Fruit fly (Drosophila melanogaster) whole organism, embryonic: ENCODE measurements around the gene Root.

Source experiments
- CG10274 ChIP-seq: fragments of 200-800 bp; sonication (Bioruptor generic); optimal IDR thresholded peaks from 3 replicates; lab custom pipeline; 2017; ENCODE audit warnings: missing biosample characterization, mild to moderate bottlenecking, missing genetic modification characterization
- CG10366 ChIP-seq: fragments of 200-800 bp; sonication (Bioruptor generic); IDR thresholded peaks from 2 replicates; pipeline ENCODE4 v1.3.6; 2022; ENCODE audit warnings: missing biosample characterization, missing genetic modification characterization
- CG10959 ChIP-seq: fragments of 200-800 bp; sonication (Bioruptor generic); IDR thresholded peaks from 2 replicates; pipeline ENCODE4 v1.3.6; 2022; ENCODE audit warnings: missing biosample characterization, missing genetic modification characterization
- CG12659 ChIP-seq: fragments of 200-800 bp; sonication (Bioruptor generic); optimal IDR thresholded peaks from 3 replicates; lab custom pipeline; 2017; ENCODE audit warnings: mild to moderate bottlenecking, missing biosample characterization, missing genetic modification reagents, missing genetic modification characterization
- CG12942 ChIP-seq: fragments of 200-800 bp; sonication (Bioruptor generic); optimal IDR thresholded peaks from 3 replicates; lab custom pipeline; 2016; ENCODE audit warnings: missing biosample characterization, missing genetic modification characterization
- CG14014 ChIP-seq: fragments of 200-800 bp; sonication (Bioruptor generic); IDR thresholded peaks from 2 replicates; pipeline ENCODE4 v1.3.6; 2022; ENCODE audit warnings: missing biosample characterization, missing genetic modification characterization
- CG14441 ChIP-seq: fragments of 200-800 bp; sonication (Bioruptor generic); IDR thresholded peaks from 2 replicates; pipeline ENCODE4 v1.3.6; 2022; ENCODE audit warnings: missing biosample characterization, missing genetic modification characterization
- CG14667 ChIP-seq: fragments of 200-800 bp; sonication (Bioruptor generic); IDR thresholded peaks from 2 replicates; pipeline ENCODE4 v1.3.6; 2022; ENCODE audit warnings: missing biosample characterization, missing genetic modification characterization
- CG15269 ChIP-seq: fragments of 200-800 bp; sonication (Bioruptor generic); optimal IDR thresholded peaks from 2 replicates; lab custom pipeline; 2018; ENCODE audit warnings: missing biosample characterization, mild to moderate bottlenecking, missing genetic modification characterization, moderate library complexity
- CG17328 ChIP-seq: fragments of 200-800 bp; sonication (Bioruptor generic); IDR thresholded peaks from 2 replicates; pipeline ENCODE4 v1.3.6; 2022; ENCODE audit warnings: missing biosample characterization, missing genetic modification characterization
- CG18599 ChIP-seq: fragments of 200-800 bp; sonication (Bioruptor generic); optimal IDR thresholded peaks from 3 replicates; lab custom pipeline; 2017; ENCODE audit warnings: missing biosample characterization, missing genetic modification characterization, mild to moderate bottlenecking, moderate library complexity, missing genetic modification reagents
- CG18764 ChIP-seq: fragments of 200-800 bp; sonication (Bioruptor generic); optimal IDR thresholded peaks from 3 replicates; lab custom pipeline; 2016; ENCODE audit warnings: missing biosample characterization, missing genetic modification characterization
- CG2116 ChIP-seq: fragments of 200-800 bp; sonication (Bioruptor generic); optimal IDR thresholded peaks from 3 replicates; lab custom pipeline; 2018; ENCODE audit warnings: missing biosample characterization, mild to moderate bottlenecking, missing genetic modification characterization
- CG2678 ChIP-seq: fragments of 200-800 bp; sonication (Bioruptor generic); optimal IDR thresholded peaks from 3 replicates; lab custom pipeline; 2019; ENCODE audit warnings: missing biosample characterization, mild to moderate bottlenecking, missing genetic modification characterization, moderate library complexity
- CG2875 ChIP-seq: fragments of 200-800 bp; sonication (Bioruptor generic); optimal IDR thresholded peaks from 2 replicates; lab custom pipeline; 2017; ENCODE audit warnings: missing biosample characterization, mild to moderate bottlenecking, missing genetic modification characterization, missing genetic modification reagents
- CG3163 ChIP-seq: fragments of 200-800 bp; sonication (Bioruptor generic); optimal IDR thresholded peaks from 3 replicates; lab custom pipeline; 2016; ENCODE audit warnings: missing biosample characterization, missing genetic modification characterization
- CG3838 ChIP-seq: fragments of 200-800 bp; sonication (Bioruptor generic); optimal IDR thresholded peaks from 3 replicates; lab custom pipeline; 2016; ENCODE audit warnings: missing biosample characterization, missing genetic modification characterization
- CG4730 ChIP-seq: fragments of 200-800 bp; sonication (Bioruptor generic); IDR thresholded peaks from 2 replicates; pipeline ENCODE4 v1.3.6; 2022; ENCODE audit warnings: missing biosample characterization, missing genetic modification characterization
- CG4820 ChIP-seq: fragments of 200-800 bp; sonication (Bioruptor generic); optimal IDR thresholded peaks from 3 replicates; lab custom pipeline; 2016; ENCODE audit warnings: missing biosample characterization, missing genetic modification characterization
- CG8944 ChIP-seq: fragments of 200-800 bp; sonication (Bioruptor generic); optimal IDR thresholded peaks from 3 replicates; lab custom pipeline; 2016; ENCODE audit warnings: missing biosample characterization, missing genetic modification characterization
- CG9876 ChIP-seq: fragments of 200-800 bp; sonication (Bioruptor generic); optimal IDR thresholded peaks from 2 replicates; lab custom pipeline; 2016; ENCODE audit warnings: missing biosample characterization, missing genetic modification characterization
- CkIIα-i1 ChIP-seq: fragments of 200-800 bp; sonication (Bioruptor generic); IDR thresholded peaks from 2 replicates; pipeline ENCODE4 v1.3.6; 2022; ENCODE audit warnings: missing biosample characterization, missing genetic modification characterization
- CoRest ChIP-seq: fragments of 200-800 bp; sonication (Bioruptor generic); optimal IDR thresholded peaks from 3 replicates; lab custom pipeline; 2018; ENCODE audit warnings: missing biosample characterization, mild to moderate bottlenecking, missing genetic modification characterization, moderate library complexity
- D19B ChIP-seq: fragments of 200-800 bp; sonication (Bioruptor generic); optimal IDR thresholded peaks from 2 replicates; lab custom pipeline; 2017; ENCODE audit warnings: missing biosample characterization, mild to moderate bottlenecking, missing genetic modification characterization
- Elba2 ChIP-seq: fragments of 200-800 bp; sonication (Bioruptor generic); optimal IDR thresholded peaks from 3 replicates; lab custom pipeline; 2016; ENCODE audit warnings: missing biosample characterization, missing genetic modification characterization
- Gug ChIP-seq: fragments of 200-800 bp; sonication (Bioruptor generic); IDR thresholded peaks from 4 replicates; pipeline ENCODE4 v1.3.6; 2022; ENCODE audit warnings: missing biosample characterization, missing genetic modification characterization
- Hey ChIP-seq: fragments of 200-800 bp; sonication (Bioruptor generic); optimal IDR thresholded peaks from 3 replicates; lab custom pipeline; 2018; ENCODE audit warnings: missing biosample characterization, mild to moderate bottlenecking, missing genetic modification characterization
- MTF-1 ChIP-seq: fragments of 200-800 bp; sonication (Bioruptor generic); optimal IDR thresholded peaks from 2 replicates; lab custom pipeline; 2018; ENCODE audit warnings: missing biosample characterization, mild to moderate bottlenecking, missing genetic modification characterization, borderline replicate concordance
- Mes4 ChIP-seq: fragments of 200-800 bp; sonication (Bioruptor generic); optimal IDR thresholded peaks from 2 replicates; lab custom pipeline; 2016; ENCODE audit warnings: missing biosample characterization, missing genetic modification characterization
- Mrtf ChIP-seq: fragments of 200-800 bp; sonication (Bioruptor generic); IDR thresholded peaks from 3 replicates; pipeline ENCODE4 v1.3.6; 2022; ENCODE audit warnings: missing biosample characterization, missing genetic modification characterization
- Ptx1 ChIP-seq: fragments of 200-800 bp; sonication (Bioruptor generic); IDR thresholded peaks from 2 replicates; pipeline ENCODE4 v1.3.6; 2022; ENCODE audit warnings: missing biosample characterization, missing genetic modification characterization
- Sox102F ChIP-seq: fragments of 200-800 bp; sonication (Bioruptor generic); optimal IDR thresholded peaks from 2 replicates; lab custom pipeline; 2018; ENCODE audit warnings: missing biosample characterization, mild to moderate bottlenecking, missing genetic modification characterization, moderate library complexity
- Sry-β ChIP-seq: fragments of 200-800 bp; sonication (Bioruptor generic); optimal IDR thresholded peaks from 2 replicates; lab custom pipeline; 2018; ENCODE audit warnings: missing biosample characterization, mild to moderate bottlenecking, missing genetic modification characterization, moderate library complexity
- ap ChIP-seq: fragments of 200-800 bp; sonication (Bioruptor generic); IDR thresholded peaks from 2 replicates; pipeline ENCODE4 v1.3.6; 2022; ENCODE audit warnings: missing biosample characterization, missing genetic modification characterization
- bab2 ChIP-seq: fragments of 200-800 bp; sonication (Bioruptor generic); optimal IDR thresholded peaks from 2 replicates; lab custom pipeline; 2016; ENCODE audit warnings: missing biosample characterization, missing genetic modification characterization
- bigmax ChIP-seq: fragments of 200-800 bp; sonication (Bioruptor generic); optimal IDR thresholded peaks from 2 replicates; lab custom pipeline; 2018; ENCODE audit warnings: missing biosample characterization, mild to moderate bottlenecking, missing genetic modification characterization
- corto ChIP-seq: fragments of 200-800 bp; sonication (Bioruptor generic); optimal IDR thresholded peaks from 2 replicates; lab custom pipeline; 2016; ENCODE audit warnings: missing biosample characterization, mild to moderate bottlenecking, missing genetic modification characterization, moderate library complexity
- da ChIP-seq: fragments of 200-800 bp; sonication (Bioruptor generic); optimal IDR thresholded peaks from 2 replicates; lab custom pipeline; 2016; ENCODE audit warnings: missing biosample characterization, missing genetic modification characterization
- disco-r ChIP-seq: fragments of 200-800 bp; sonication (Bioruptor generic); optimal IDR thresholded peaks from 2 replicates; lab custom pipeline; 2016; ENCODE audit warnings: missing biosample characterization, missing genetic modification characterization
- exex ChIP-seq: fragments of 200-800 bp; sonication (Bioruptor generic); optimal IDR thresholded peaks from 4 replicates; lab custom pipeline; 2018; ENCODE audit warnings: missing biosample characterization, mild to moderate bottlenecking, missing genetic modification characterization, moderate library complexity
- gro ChIP-seq: fragments of 200-800 bp; sonication (Bioruptor generic); optimal IDR thresholded peaks from 2 replicates; lab custom pipeline; 2016; ENCODE audit warnings: missing biosample characterization, missing genetic modification characterization
- h ChIP-seq: fragments of >200 bp; optimal IDR thresholded peaks from 2 replicates; lab custom pipeline; 2017
- maf-S ChIP-seq: fragments of 200-800 bp; sonication (Bioruptor generic); optimal IDR thresholded peaks from 2 replicates; lab custom pipeline; 2016; ENCODE audit warnings: missing biosample characterization, missing genetic modification characterization
- pan ChIP-seq, 4 experiments: fragments of >200 bp in 3 of 4; fragments of 200-800 bp in 1 of 4; sonication (Bioruptor generic) in 1 of 4; optimal IDR thresholded peaks in 3 of 4; IDR thresholded peaks in 1 of 4; 2 replicates each; pipeline versions ENCODE4 v1.3.6 to Lab custom; 2017 to 2022; ENCODE audit warnings: missing biosample characterization in 2 of 4, missing genetic modification characterization in 2 of 4, mixed read lengths in 1 of 4
- phol ChIP-seq: fragments of 200-800 bp; sonication (Bioruptor generic); optimal IDR thresholded peaks from 3 replicates; lab custom pipeline; 2018; ENCODE audit warnings: missing biosample characterization, mild to moderate bottlenecking, missing genetic modification characterization, moderate library complexity
- pita ChIP-seq: fragments of 200-800 bp; sonication (Bioruptor generic); optimal IDR thresholded peaks from 2 replicates; lab custom pipeline; 2017; ENCODE audit warnings: missing biosample characterization, mild to moderate bottlenecking, missing genetic modification characterization
- salm ChIP-seq: fragments of 200-800 bp; sonication (Bioruptor generic); optimal IDR thresholded peaks from 2 replicates; lab custom pipeline; 2018; ENCODE audit warnings: missing biosample characterization, mild to moderate bottlenecking, missing genetic modification characterization
- sqz ChIP-seq: fragments of 200-800 bp; sonication (Bioruptor generic); optimal IDR thresholded peaks from 3 replicates; lab custom pipeline; 2018; ENCODE audit warnings: missing biosample characterization, mild to moderate bottlenecking, missing genetic modification characterization
- ssp ChIP-seq: fragments of 200-800 bp; sonication (Bioruptor generic); IDR thresholded peaks from 2 replicates; pipeline ENCODE4 v1.3.6; 2022; ENCODE audit warnings: missing biosample characterization, missing genetic modification characterization
- zen ChIP-seq: fragments of 200-800 bp; sonication (Bioruptor generic); optimal IDR thresholded peaks from 3 replicates; lab custom pipeline; 2018; ENCODE audit warnings: missing biosample characterization, mild to moderate bottlenecking, missing genetic modification characterization, moderate library complexity

The Root gene

DNA sequence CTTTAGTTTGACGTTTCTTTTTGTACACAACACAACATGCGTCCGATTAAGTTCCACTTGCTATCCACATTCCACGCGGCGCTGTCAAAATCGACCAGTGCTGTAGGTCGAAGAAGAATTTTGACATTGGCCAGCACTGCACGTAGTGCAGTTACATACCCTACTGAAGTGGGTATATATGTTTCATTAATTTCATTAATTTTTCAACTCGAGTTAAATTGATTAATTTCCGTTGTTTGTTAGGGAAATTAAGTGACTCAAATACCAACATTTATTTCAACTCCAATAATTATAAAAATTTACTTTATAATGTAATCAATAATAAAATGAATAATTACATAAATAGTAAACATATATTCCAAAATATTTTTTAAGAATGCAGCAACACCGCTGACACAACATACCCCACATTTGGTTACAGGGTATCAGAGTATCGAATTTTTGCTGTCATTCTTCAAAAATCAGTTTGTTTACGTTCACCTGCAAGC, 4.1 kb upstream of the Root start, which contains the start of the genes eIF4EHP and CG18428 (continued):
- TF ChIP-seq da (GFP tag; lab: Kevin White, UChicago) (peak; percentile 27), h (no peak), CG2875 (GFP tag; lab: Kevin White, UChicago) (peak; percentile 94), CG10366 (GFP tag; lab: Robert Waterston, UW) (no peak), gro (peak; percentile 78), CG2116 (GFP tag; lab: Kevin White, UChicago) (peak; percentile 89), corto (GFP tag; lab: Kevin White, UChicago) (peak; percentile 82), CG8944 (peak; percentile 83), CG12659 (GFP tag; lab: Kevin White, UChicago) (peak; percentile 100), CG18599 (peak; percentile 100), Hey (peak; percentile 90), pita (GFP tag; lab: Kevin White, UChicago) (no peak), D19B (GFP tag; lab: Kevin White, UChicago) (peak; percentile 99), MTF-1 (GFP tag; lab: Kevin White, UChicago) (peak; percentile 95), ap (GFP tag; lab: Robert Waterston, UW) (no peak; the same call in 1 of the 2 replicates), CG12942 (GFP tag; lab: Kevin White, UChicago) (peak; percentile 99), Sry-β (GFP tag; lab: Kevin White, UChicago) (peak; percentile 75), CG3838 (GFP tag; lab: Kevin White, UChicago) (peak; percentile 93), bigmax (GFP tag; lab: Kevin White, UChicago) (peak; percentile 67), Ptx1 (GFP tag; lab: Robert Waterston, UW) (no peak), CG15269 (tag; lab: Kevin White, UChicago) (peak; percentile 100), zen (tag; lab: Kevin White, UChicago) (peak; percentile 99), Mrtf (GFP tag; lab: Robert Waterston, UW) (no peak; the same call in 1 of the 3 replicates), Gug (GFP tag; lab: Robert Waterston, UW) (peak; percentile 96), sqz (GFP tag; lab: Kevin White, UChicago) (peak; percentile 99), CG10274 (GFP tag; lab: Kevin White, UChicago) (peak; percentile 94), Sox102F (GFP tag; lab: Kevin White, UChicago) (peak; percentile 99), phol (peak; percentile 99), CG10959 (no peak; the same call in 1 of the 2 replicates), CG2678 (peak; percentile 100), exex (tag; lab: Kevin White, UChicago) (peak; percentile 98), CG14441 (GFP tag; lab: Robert Waterston, UW) (no peak), CG18764 (GFP tag; lab: Kevin White, UChicago) (peak; percentile 97), CoRest (peak; percentile 100), maf-S (GFP tag; lab: Kevin White, UChicago) (peak; percentile 83), disco-r (GFP tag; lab: Kevin White, UChicago) (peak; percentile 54), CG4820 (peak; percentile 96), CG14667 (GFP tag; lab: Robert Waterston, UW) (no peak), CG14014 (GFP tag; lab: Robert Waterston, UW) (no peak), bab2 (peak; percentile 85), CG9876 (GFP tag; lab: Kevin White, UChicago) (peak; percentile 73), CG3163 (peak; percentile 62), Elba2 (GFP tag; lab: Kevin White, UChicago) (peak; percentile 73), Mes4 (GFP tag; lab: Kevin White, UChicago) (peak; percentile 62), pan (optimal IDR thresholded peaks at IDR 0.05; lab: Kevin White, UChicago) (peak in 1 of 2 experiments; percentile 73), pan (GFP tag; optimal IDR thresholded peaks at IDR 0.05 in 1 of 2, IDR thresholded peaks at IDR 0.05 in 1 of 2) (peak in 1 of 2 experiments; percentile 73), salm (tag; lab: Kevin White, UChicago) (peak; percentile 98), CkIIα-i1 (GFP tag; lab: Robert Waterston, UW) (peak; percentile 89; the same call in 1 of the 2 replicates), CG17328 (GFP tag; lab: Robert Waterston, UW) (no peak), CG4730 (GFP tag; lab: Robert Waterston, UW) (no peak), ssp (no peak)
